Worm (Caenorhabditis elegans) whole organism, early embryonic: Measurements from ENCODE around the gene C08E8.3.

Source experiments
- aly-1 ChIP-seq: sonication (generic microtip); optimal IDR thresholded peaks from 2 replicates; lab custom pipeline; 2016; ENCODE audit warnings: missing genetic modification characterization, missing compliant biosample characterization
- ama-1 ChIP-seq: fragments of 150-350 bp; optimal IDR thresholded peaks from 2 replicates; lab custom pipeline; 2014
- ceh-36 ChIP-seq: sonication (generic microtip); optimal IDR thresholded peaks from 2 replicates; lab custom pipeline; 2016; ENCODE audit warnings: missing genetic modification characterization, inconsistent platforms, missing compliant biosample characterization
- flt-1 ChIP-seq: fragments of 200-800 bp; sonication (Bioruptor generic); IDR thresholded peaks from 2 replicates; pipeline ENCODE4 v1.3.6; 2022; ENCODE audit warnings: missing genetic modification characterization, missing compliant biosample characterization
- hnd-1 ChIP-seq: sonication (generic microtip); optimal IDR thresholded peaks from 2 replicates; lab custom pipeline; 2016; ENCODE audit warnings: missing genetic modification characterization, missing compliant biosample characterization
- pes-1 ChIP-seq: fragments of 200-800 bp; sonication (Bioruptor generic); IDR thresholded peaks from 2 replicates; pipeline ENCODE4 v1.3.6; 2022; ENCODE audit warnings: missing genetic modification reagents, missing genetic modification characterization, missing compliant biosample characterization
- tbx-11 ChIP-seq: fragments of 200-800 bp; sonication (Bioruptor generic); IDR thresholded peaks from 2 replicates; pipeline ENCODE4 v1.3.6; 2022; ENCODE audit warnings: missing genetic modification characterization, missing compliant biosample characterization
- tra-4 ChIP-seq: sonication (generic microtip); optimal IDR thresholded peaks from 2 replicates; lab custom pipeline; 2017; ENCODE audit warnings: missing genetic modification characterization, missing compliant biosample characterization

DNA sequence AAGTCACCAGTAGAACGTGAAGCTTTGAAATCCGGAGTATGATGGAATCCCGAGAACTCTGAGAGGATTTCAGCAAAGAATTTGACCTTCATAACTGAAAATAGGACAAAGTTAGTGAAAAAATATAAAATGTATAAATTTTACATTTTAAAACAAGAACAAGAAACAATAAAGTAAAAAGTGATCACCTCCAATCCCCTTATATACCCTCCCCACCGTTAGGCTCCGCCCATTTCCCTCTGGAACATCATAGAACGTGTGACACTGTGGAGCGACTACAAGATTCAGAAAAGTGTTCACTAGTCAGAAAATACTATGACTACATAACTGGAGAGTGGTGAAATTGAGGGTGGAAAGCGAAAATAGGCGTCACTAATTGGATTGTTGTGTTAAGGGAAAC lies 18.8 kb upstream of the C08E8.3 start, which contains the start of gene B0462.4:
- TF ChIP-seq tbx-11 (GFP tag; lab: Robert Waterston, UW) = no peak
- no peak for TF ChIP-seq pes-1
- TF ChIP-seq ama-1 (lab: Kevin White, UChicago) = no peak
- TF ChIP-seq tra-4 = no peak
- TF ChIP-seq aly-1 (tag; lab: Kevin White, UChicago) = no peak
- TF ChIP-seq ceh-36 (tag; lab: Kevin White, UChicago) = no peak
- TF ChIP-seq flt-1 (GFP tag; lab: Robert Waterston, UW) = no peak
- TF ChIP-seq hnd-1 (tag; lab: Kevin White, UChicago) = no peak
